Worm (Caenorhabditis elegans) whole organism, late embryonic: ENCODE results near the gene col-185.

Experiments used
- rnt-1 ChIP-seq: sonication (generic microtip); optimal IDR thresholded peaks from 2 replicates; lab custom pipeline; 2016; ENCODE audit warnings: missing genetic modification characterization, missing compliant biosample characterization
- unc-55 ChIP-seq: sonication (generic microtip); optimal IDR thresholded peaks from 2 replicates; lab custom pipeline; 2017; ENCODE audit warnings: missing biosample characterization, missing genetic modification reagents, missing genetic modification characterization

ce11 chrX:13469907-13470647 is 40.8 kb downstream of the col-185 start:
- no peak for TF ChIP-seq rnt-1
- TF ChIP-seq unc-55 (GFP tag; lab: Kevin White, UChicago), result no peak
